Worm (Caenorhabditis elegans) whole organism, L4 larva: ENCODE measurements around the gene irld-40.

ENCODE experiments used
- Y75B8A.6 ChIP-seq: fragments of 200-800 bp; sonication (Bioruptor generic); IDR thresholded peaks from 2 replicates; pipeline ENCODE4 v1.3.6; 2022; ENCODE audit warnings: missing genetic modification reagents, missing genetic modification characterization, missing compliant biosample characterization
- aha-1 ChIP-seq: fragments of 150-350 bp; peaks from one replicate; lab custom pipeline; 2014; ENCODE audit warnings: missing biosample characterization, missing genetic modification characterization
- ama-1 ChIP-seq: fragments of 150-350 bp; optimal IDR thresholded peaks from 2 replicates; lab custom pipeline; 2014; ENCODE audit warnings: inconsistent platforms, mixed read lengths
- arid-1 ChIP-seq: fragments of 200-800 bp; sonication (Bioruptor generic); conservative IDR thresholded peaks from 2 replicates; pipeline ENCODE4 v1.3.6; 2022; ENCODE audit warnings: missing genetic modification reagents, missing genetic modification characterization, missing compliant biosample characterization
- attf-4 ChIP-seq: sonication (generic microtip); optimal IDR thresholded peaks from 3 replicates; lab custom pipeline; 2017; ENCODE audit warnings: missing biosample characterization, missing genetic modification characterization
- ceh-28 ChIP-seq: fragments of 150-350 bp; optimal IDR thresholded peaks from 2 replicates; lab custom pipeline; 2014; ENCODE audit warnings: missing biosample characterization, missing genetic modification reagents, missing genetic modification characterization
- cey-2 ChIP-seq: sonication (generic microtip); optimal IDR thresholded peaks from 3 replicates; lab custom pipeline; 2017; ENCODE audit warnings: missing genetic modification characterization, mild to moderate bottlenecking, missing compliant biosample characterization, antibody characterized with exemption, borderline replicate concordance; ENCODE audit not compliant: insufficient read depth
- daf-19 ChIP-seq: fragments of 200-800 bp; sonication (Bioruptor generic); conservative IDR thresholded peaks from 2 replicates; pipeline ENCODE4 v1.3.6; 2022; ENCODE audit warnings: missing genetic modification characterization, missing compliant biosample characterization
- daf-8 ChIP-seq: fragments of 200-800 bp; sonication (Bioruptor generic); IDR thresholded peaks from 2 replicates; pipeline ENCODE4 v1.3.6; 2022; ENCODE audit warnings: missing genetic modification characterization, missing compliant biosample characterization
- egl-27 ChIP-seq: sonication (generic microtip); optimal IDR thresholded peaks from 3 replicates; lab custom pipeline; 2017; ENCODE audit warnings: missing biosample characterization, missing genetic modification reagents, missing genetic modification characterization
- egl-43 ChIP-seq: fragments of 200-800 bp; sonication (Bioruptor generic); IDR thresholded peaks from 2 replicates; pipeline ENCODE4 v1.3.6; 2022; ENCODE audit warnings: missing genetic modification reagents, missing genetic modification characterization, missing compliant biosample characterization
- fos-1 ChIP-seq: fragments of 150-350 bp; optimal IDR thresholded peaks from 2 replicates; lab custom pipeline; 2014; ENCODE audit warnings: missing biosample characterization, missing genetic modification characterization
- hif-1 ChIP-seq, 2 experiments: sonication (generic microtip); optimal IDR thresholded peaks; 2 replicates each; lab custom pipeline; 2016 to 2017; ENCODE audit warnings: missing compliant biosample characterization in 2 of 2, missing genetic modification characterization in 2 of 2, missing genetic modification reagents in 2 of 2, missing genotype in 2 of 2, mild to moderate bottlenecking in 1 of 2
- hlh-11 ChIP-seq: fragments of 200-800 bp; sonication (Bioruptor generic); optimal IDR thresholded peaks from 2 replicates; lab custom pipeline; 2018; ENCODE audit warnings: mild to moderate bottlenecking, missing genetic modification characterization, missing compliant biosample characterization
- lin-1 ChIP-seq: fragments of 200-800 bp; sonication (Bioruptor generic); IDR thresholded peaks from 2 replicates; pipeline ENCODE4 v1.3.6; 2022; ENCODE audit warnings: missing genetic modification reagents, missing genetic modification characterization, missing compliant biosample characterization
- lin-13 ChIP-seq: fragments of 150-350 bp; optimal IDR thresholded peaks from 2 replicates; lab custom pipeline; 2014; ENCODE audit warnings: missing biosample characterization, missing genetic modification reagents, missing genetic modification characterization
- lsy-2 ChIP-seq, 2 experiments: fragments of 150-350 bp in 1 of 2; sonication (generic microtip) in 1 of 2; optimal IDR thresholded peaks; 2 replicates each; lab custom pipeline; 2014 to 2017; ENCODE audit warnings: missing biosample characterization in 2 of 2, missing genetic modification characterization in 2 of 2
- madf-5 ChIP-seq, 2 experiments: fragments of 200-800 bp; sonication (Bioruptor generic); IDR thresholded peaks; 2 replicates each; pipeline ENCODE4 v1.3.6; 2022; ENCODE audit warnings: missing compliant biosample characterization in 2 of 2, missing genetic modification characterization in 2 of 2
- madf-9 ChIP-seq: fragments of 200-800 bp; sonication (Bioruptor generic); conservative IDR thresholded peaks from 2 replicates; pipeline ENCODE4 v1.3.6; 2022; ENCODE audit warnings: missing genetic modification reagents, missing genetic modification characterization, missing compliant biosample characterization
- mdl-1 ChIP-seq, 2 experiments: fragments of 150-350 bp in 1 of 2; sonication (generic microtip) in 1 of 2; optimal IDR thresholded peaks; 2 replicates each; lab custom pipeline; 2014 to 2017; ENCODE audit warnings: missing biosample characterization in 2 of 2, missing genetic modification characterization in 2 of 2
- mdt-29 ChIP-seq: fragments of 200-800 bp; sonication (Bioruptor generic); IDR thresholded peaks from 2 replicates; pipeline ENCODE4 v1.3.6; 2022; ENCODE audit warnings: missing genetic modification reagents, missing genetic modification characterization, missing compliant biosample characterization
- mes-2 ChIP-seq: sonication (generic microtip); optimal IDR thresholded peaks from 2 replicates; lab custom pipeline; 2016; ENCODE audit warnings: missing genotype, mild to moderate bottlenecking, missing genetic modification characterization, missing compliant biosample characterization; ENCODE audit not compliant: poor library complexity, severe bottlenecking
- mxl-2 ChIP-seq: fragments of 200-800 bp; sonication (Bioruptor generic); conservative IDR thresholded peaks from 2 replicates; pipeline ENCODE4 v1.3.6; 2022; ENCODE audit warnings: missing genetic modification reagents, missing genetic modification characterization, missing compliant biosample characterization
- nhr-10 ChIP-seq: fragments of 150-350 bp; optimal IDR thresholded peaks from 2 replicates; lab custom pipeline; 2014; ENCODE audit warnings: missing biosample characterization, missing genetic modification characterization
- nhr-102 ChIP-seq: sonication (generic microtip); optimal IDR thresholded peaks from 2 replicates; lab custom pipeline; 2016; ENCODE audit warnings: mild to moderate bottlenecking, missing genetic modification characterization, moderate library complexity, missing compliant biosample characterization
- nhr-11 ChIP-seq: fragments of 150-350 bp; optimal IDR thresholded peaks from 2 replicates; lab custom pipeline; 2014; ENCODE audit warnings: missing biosample characterization, missing genetic modification characterization
- nhr-237 ChIP-seq: sonication (generic microtip); optimal IDR thresholded peaks from 2 replicates; lab custom pipeline; 2017; ENCODE audit warnings: missing biosample characterization, missing genetic modification characterization
- nhr-42 ChIP-seq: fragments of 200-800 bp; sonication (Bioruptor generic); IDR thresholded peaks from 2 replicates; pipeline ENCODE4 v1.3.6; 2022; ENCODE audit warnings: missing genetic modification characterization, missing compliant biosample characterization
- nhr-6 ChIP-seq: fragments of 150-350 bp; optimal IDR thresholded peaks from 2 replicates; lab custom pipeline; 2014; ENCODE audit warnings: missing biosample characterization, missing genetic modification characterization
- nhr-77 ChIP-seq: fragments of 150-350 bp; optimal IDR thresholded peaks from 2 replicates; lab custom pipeline; 2014; ENCODE audit warnings: missing biosample characterization, missing genetic modification characterization
- sdz-12 ChIP-seq: fragments of 200-800 bp; sonication (Bioruptor generic); optimal IDR thresholded peaks from 2 replicates; lab custom pipeline; 2018; ENCODE audit warnings: mild to moderate bottlenecking, missing genetic modification characterization, missing compliant biosample characterization
- skn-1 ChIP-seq: fragments of 150-350 bp; optimal IDR thresholded peaks from 2 replicates; lab custom pipeline; 2014; ENCODE audit warnings: missing biosample characterization, missing genetic modification characterization
- tag-97 ChIP-seq: fragments of 200-800 bp; sonication (Bioruptor generic); IDR thresholded peaks from 2 replicates; pipeline ENCODE4 v1.3.6; 2022; ENCODE audit warnings: missing genetic modification characterization, missing compliant biosample characterization
- unc-130 ChIP-seq: sonication (generic microtip); optimal IDR thresholded peaks from 2 replicates; lab custom pipeline; 2016; ENCODE audit warnings: missing genetic modification reagents, missing genetic modification characterization, missing compliant biosample characterization
- unc-39 ChIP-seq: sonication (generic microtip); optimal IDR thresholded peaks from 2 replicates; lab custom pipeline; 2017; ENCODE audit warnings: missing biosample characterization, missing genetic modification characterization
- unc-62 ChIP-seq, 3 experiments: fragments of 150-350 bp in 1 of 3; sonication (generic microtip); optimal IDR thresholded peaks in 2 of 3; peaks in 1 of 3; 1 replicate in 1 of 3; 2 replicates in 2 of 3; lab custom pipeline; 2014 to 2017; ENCODE audit warnings: missing biosample characterization in 3 of 3, missing genetic modification characterization in 3 of 3, missing genetic modification reagents in 3 of 3, missing genotype in 1 of 3
- zfp-3 ChIP-seq: fragments of 200-800 bp; sonication (Bioruptor generic); conservative IDR thresholded peaks from 2 replicates; pipeline ENCODE4 v1.3.6; 2022; ENCODE audit warnings: missing genetic modification reagents, missing genetic modification characterization, missing compliant biosample characterization
- ztf-11 ChIP-seq: fragments of 150-350 bp; optimal IDR thresholded peaks from 2 replicates; lab custom pipeline; 2014; ENCODE audit warnings: missing biosample characterization, missing genetic modification characterization
- ztf-7 ChIP-seq: fragments of 150-350 bp; optimal IDR thresholded peaks from 2 replicates; lab custom pipeline; 2014; ENCODE audit warnings: missing biosample characterization, missing genetic modification characterization

irld-40 gene

DNA sequence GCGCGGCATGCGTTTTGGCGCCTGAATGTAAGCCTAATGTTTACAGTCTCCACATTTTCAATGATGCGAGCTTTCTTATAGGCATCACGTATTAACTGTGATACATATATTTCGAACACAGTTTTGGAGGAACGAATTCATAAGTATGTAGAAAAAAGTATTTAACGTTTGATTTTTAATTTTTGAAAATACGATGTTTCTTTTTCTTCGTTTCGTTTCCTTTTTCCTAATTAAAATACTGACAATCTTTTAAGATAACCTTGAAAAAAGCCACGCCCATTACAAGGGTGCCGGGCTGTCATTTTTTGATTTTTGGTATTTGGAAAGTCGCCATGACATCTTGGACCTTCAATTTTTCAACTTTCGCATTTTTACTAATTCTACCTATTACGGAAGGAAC, 2.6 kb downstream of the irld-40 start, which contains the start of gene K04F1.9:
Gene K04F1.9, plus strand, starts transcription at position 301 of the 400 bp plus-strand sequence.
- TF ChIP-seq nhr-102 (tag; lab: Kevin White, UChicago): no peak

DNA sequence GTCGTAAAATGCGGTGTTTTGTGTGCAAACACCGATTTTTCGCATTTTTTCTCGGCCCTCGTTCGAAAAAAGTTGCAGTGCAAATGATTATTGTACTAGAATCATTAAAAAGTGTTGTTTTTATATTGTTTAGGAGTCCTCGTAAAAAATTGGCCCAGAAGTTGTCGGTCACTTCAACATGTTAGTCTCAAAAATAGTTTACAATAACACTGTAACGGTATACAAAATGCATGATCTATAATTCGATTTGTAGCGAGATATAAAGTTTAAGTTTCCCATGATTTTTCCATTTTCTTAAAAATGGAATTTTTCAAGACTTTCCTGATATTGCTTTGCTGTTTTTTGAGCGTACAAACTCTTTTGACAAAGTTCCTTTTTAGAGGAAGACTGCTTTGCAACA, 4.5 kb downstream of the irld-40 start, which contains the start of gene K04F1.8:
Gene K04F1.8, plus strand, starts transcription at position 301 of the 400 bp plus-strand sequence.
- TF ChIP-seq ztf-7 (no peak), ama-1 (lab: Kevin White, UChicago) (no peak), unc-130 (GFP tag; lab: Kevin White, UChicago) (no peak), mxl-2 (GFP tag; lab: Robert Waterston, UW) (no peak), hif-1 (tag; optimal IDR thresholded peaks at IDR 0.05; lab: Kevin White, UChicago) (no peak), egl-43 (no peak), nhr-6 (no peak), mdt-29 (GFP tag; lab: Robert Waterston, UW) (no peak), lsy-2 (tag; optimal IDR thresholded peaks at IDR 0.05; lab: Kevin White, UChicago) (no peak), daf-8 (GFP tag; lab: Robert Waterston, UW) (no peak), nhr-10 (tag; lab: Kevin White, UChicago) (no peak), hlh-11 (tag; lab: Kevin White, UChicago) (no peak), nhr-77 (no peak), madf-5 (GFP tag; IDR thresholded peaks at IDR 0.05; lab: Robert Waterston, UW) (no peak), nhr-42 (GFP tag; lab: Robert Waterston, UW) (no peak)
- TF ChIP-seq, all 104 proteins: peak for 0

DNA sequence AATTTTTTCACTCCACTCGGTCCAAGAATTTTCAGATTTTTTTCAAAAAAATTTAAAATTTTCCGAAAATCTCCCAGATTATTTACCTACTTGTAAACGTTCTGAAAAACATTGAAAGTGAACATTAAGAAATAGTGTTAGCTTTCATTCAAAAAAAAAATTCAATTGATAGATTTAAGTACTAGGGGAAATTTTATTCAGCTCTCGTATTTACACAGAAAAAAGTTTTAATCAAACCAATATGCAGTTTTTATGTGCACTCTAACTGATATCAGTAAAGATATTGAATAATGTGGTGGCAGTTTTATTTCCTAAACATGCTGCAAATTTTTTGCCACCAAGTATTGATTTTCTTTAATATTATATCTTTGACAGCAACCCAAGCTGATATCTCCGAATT, 5.8 kb downstream of the irld-40 start, which contains the start of gene irld-42:
Gene irld-42, plus strand, starts transcription at position 301 of the 400 bp plus-strand sequence.
- no peak for TF ChIP-seq madf-9 (GFP tag; lab: Robert Waterston, UW)
- TF ChIP-seq ceh-28 (tag; lab: Kevin White, UChicago): no peak
- TF ChIP-seq skn-1 (tag; lab: Kevin White, UChicago): no peak
- TF ChIP-seq mdl-1 (tag; optimal IDR thresholded peaks at IDR 0.05; lab: Kevin White, UChicago): no peak
- no peak for TF ChIP-seq zfp-3 (GFP tag; lab: Robert Waterston, UW)
- TF ChIP-seq egl-27 (tag; lab: Kevin White, UChicago): no peak
- no peak for TF ChIP-seq aha-1 (tag; lab: Kevin White, UChicago)
- no peak for TF ChIP-seq Y75B8A.6 (GFP tag; lab: Robert Waterston, UW)
- no peak for TF ChIP-seq arid-1 (GFP tag; lab: Robert Waterston, UW)

DNA sequence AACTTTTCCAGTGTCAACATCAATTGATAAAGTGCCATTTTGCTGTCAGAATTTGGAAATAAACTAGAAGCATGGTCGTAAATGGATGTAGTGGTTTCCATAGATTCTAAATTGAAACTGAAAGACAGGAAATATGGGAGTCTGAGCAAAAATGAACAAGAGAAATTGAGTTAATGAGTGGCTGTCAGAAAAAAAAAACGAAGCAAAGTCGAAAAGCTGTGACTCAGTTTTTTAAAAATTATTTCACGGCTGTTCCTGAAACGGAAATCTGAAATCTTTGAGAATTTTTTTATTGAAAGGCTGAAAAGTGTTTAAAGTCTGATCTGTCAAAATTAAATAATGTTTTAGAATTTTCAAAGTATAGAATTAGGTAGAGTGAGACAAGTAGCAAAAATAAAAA, 15.9 kb downstream of the irld-40 start, which contains the start of gene srw-98:
Gene srw-98, minus strand, starts transcription at position 101 of the 400 bp plus-strand sequence.
- no peak for TF ChIP-seq tag-97 (GFP tag; lab: Robert Waterston, UW)
- TF ChIP-seq daf-19: no peak
- TF ChIP-seq lin-13 (GFP tag; lab: Kevin White, UChicago): no peak
- TF ChIP-seq sdz-12: no peak
- no peak for TF ChIP-seq nhr-11
- TF ChIP-seq cey-2 (tag; lab: Kevin White, UChicago): no peak
- TF ChIP-seq attf-4 (tag; lab: Kevin White, UChicago): no peak
- TF ChIP-seq nhr-237: no peak
- no peak for TF ChIP-seq unc-62 (GFP tag; optimal IDR thresholded peaks at IDR 0.05 in 1 of 2; lab: Kevin White, UChicago)
- no peak for TF ChIP-seq unc-62 (tag; optimal IDR thresholded peaks at IDR 0.05; lab: Kevin White, UChicago)
- TF ChIP-seq unc-39: no peak
- TF ChIP-seq lin-1: no peak
- no peak for TF ChIP-seq ztf-11 (tag; lab: Kevin White, UChicago)
- TF ChIP-seq fos-1: no peak
- TF ChIP-seq mes-2 (tag; lab: Kevin White, UChicago): no peak
- no peak for TF ChIP-seq zfp-3 (GFP tag; lab: Robert Waterston, UW)
